Worm (Caenorhabditis elegans): Measurements from ENCODE around the gene fbxb-17.

ce11 chrII:1722394-1722793, 46.2 kb downstream of the fbxb-17 start, which contains the start of the genes fbxb-5 and btb-8:
- TF ChIP-seq tra-1 (GFP tag; IDR thresholded peaks at IDR 0.05), result no peak
- no peak for TF ChIP-seq lin-39 (tag; optimal IDR thresholded peaks at IDR 0.05)
- TF ChIP-seq aly-2 (tag; optimal IDR thresholded peaks at IDR 0.05), result no peak
- TF ChIP-seq nhr-77 (tag; optimal IDR thresholded peaks at IDR 0.05), result no peak
- no peak for TF ChIP-seq cey-2 (tag; optimal IDR thresholded peaks at IDR 0.05; ENCODE audit: borderline replicate concordance, insufficient read depth)
- TF ChIP-seq ceh-82 (tag; optimal IDR thresholded peaks at IDR 0.05), result no peak
- TF ChIP-seq egl-27 (tag; optimal IDR thresholded peaks at IDR 0.05), result no peak
- no peak for TF ChIP-seq jun-1 (tag; optimal IDR thresholded peaks at IDR 0.05)
- no peak for TF ChIP-seq T26A8.4 (GFP tag; IDR thresholded peaks at IDR 0.05)
- no peak for TF ChIP-seq dve-1 (tag; optimal IDR thresholded peaks at IDR 0.05; ENCODE audit: insufficient read depth)
- no peak for TF ChIP-seq ZK546.5 (tag; optimal IDR thresholded peaks at IDR 0.05)
- TF ChIP-seq lin-38 (GFP tag; IDR thresholded peaks at IDR 0.05), result no peak
- no peak for TF ChIP-seq mdl-1 (tag; optimal IDR thresholded peaks at IDR 0.05)
- no peak for TF ChIP-seq Y105C5A.15 (GFP tag; IDR thresholded peaks at IDR 0.05)

Data from whole organism, L4 larva.